Fruit fly (Drosophila melanogaster) whole organism, embryonic: ENCODE data around the gene LIMK1.

Experiments used
- Bgb ChIP-seq: fragments of 200-800 bp; sonication (Bioruptor generic); IDR thresholded peaks from 2 replicates; pipeline ENCODE4 v1.3.6; 2022; ENCODE audit warnings: missing biosample characterization, missing genetic modification characterization; ENCODE audit not compliant: partially characterized antibody
- CG10462 ChIP-seq: fragments of 200-800 bp; sonication (Bioruptor generic); optimal IDR thresholded peaks from 2 replicates; lab custom pipeline; 2016; ENCODE audit warnings: missing biosample characterization, missing genetic modification characterization
- CG13123 ChIP-seq: fragments of 200-800 bp; sonication (Bioruptor generic); optimal IDR thresholded peaks from 2 replicates; lab custom pipeline; 2016; ENCODE audit warnings: missing biosample characterization, missing genetic modification characterization
- CG15269 ChIP-seq: fragments of 200-800 bp; sonication (Bioruptor generic); optimal IDR thresholded peaks from 2 replicates; lab custom pipeline; 2018; ENCODE audit warnings: missing biosample characterization, mild to moderate bottlenecking, missing genetic modification characterization, moderate library complexity
- CG16813 ChIP-seq: fragments of 200-800 bp; sonication (Bioruptor generic); IDR thresholded peaks from 3 replicates; pipeline ENCODE4 v1.3.6; 2022; ENCODE audit warnings: missing biosample characterization, missing genetic modification characterization; ENCODE audit not compliant: partially characterized antibody
- CG2116 ChIP-seq: fragments of 200-800 bp; sonication (Bioruptor generic); optimal IDR thresholded peaks from 3 replicates; lab custom pipeline; 2018; ENCODE audit warnings: missing biosample characterization, mild to moderate bottlenecking, missing genetic modification characterization
- CG2120 ChIP-seq: fragments of 200-800 bp; sonication (Bioruptor generic); optimal IDR thresholded peaks from 3 replicates; lab custom pipeline; 2016; ENCODE audit warnings: missing biosample characterization, missing genetic modification characterization
- CG3065 ChIP-seq: fragments of 200-800 bp; sonication (Bioruptor generic); optimal IDR thresholded peaks from 2 replicates; lab custom pipeline; 2016; ENCODE audit warnings: missing biosample characterization, missing genetic modification characterization
- CG32532 ChIP-seq: fragments of 200-800 bp; sonication (Bioruptor generic); IDR thresholded peaks from 2 replicates; pipeline ENCODE4 v1.3.6; 2022; ENCODE audit warnings: missing biosample characterization, missing genetic modification characterization
- CG3281 ChIP-seq: fragments of 200-800 bp; sonication (Bioruptor generic); optimal IDR thresholded peaks from 3 replicates; lab custom pipeline; 2017; ENCODE audit warnings: missing biosample characterization, mild to moderate bottlenecking, missing genetic modification characterization
- CG33213 ChIP-seq: fragments of 200-800 bp; sonication (Bioruptor generic); optimal IDR thresholded peaks from 3 replicates; lab custom pipeline; 2016; ENCODE audit warnings: missing biosample characterization, missing genetic modification characterization
- CG3847 ChIP-seq: fragments of 200-800 bp; sonication (Bioruptor generic); IDR thresholded peaks from 2 replicates; pipeline ENCODE4 v1.3.6; 2022; ENCODE audit warnings: missing biosample characterization, missing genetic modification characterization
- CG42726 ChIP-seq: fragments of 200-800 bp; sonication (Bioruptor generic); IDR thresholded peaks from 2 replicates; pipeline ENCODE4 v1.3.6; 2022; ENCODE audit warnings: missing biosample characterization, missing genetic modification characterization; ENCODE audit not compliant: partially characterized antibody
- CG6854 ChIP-seq: fragments of 200-800 bp; sonication (Bioruptor generic); optimal IDR thresholded peaks from 3 replicates; lab custom pipeline; 2017; ENCODE audit warnings: missing biosample characterization, mild to moderate bottlenecking, missing genetic modification characterization
- CG7928 ChIP-seq: fragments of 200-800 bp; sonication (Bioruptor generic); optimal IDR thresholded peaks from 2 replicates; lab custom pipeline; 2017; ENCODE audit warnings: missing biosample characterization, mild to moderate bottlenecking, missing genetic modification characterization
- CG7963 ChIP-seq: fragments of 200-800 bp; sonication (Bioruptor generic); IDR thresholded peaks from 3 replicates; pipeline ENCODE4 v1.3.6; 2022; ENCODE audit warnings: missing biosample characterization, missing genetic modification characterization; ENCODE audit not compliant: partially characterized antibody
- CG8290 ChIP-seq, 3 experiments: fragments of 200-800 bp; sonication (Bioruptor generic); optimal IDR thresholded peaks; 2 replicates each; lab custom pipeline; 2016 to 2019; ENCODE audit warnings: missing biosample characterization in 3 of 3, missing genetic modification characterization in 3 of 3, mild to moderate bottlenecking in 2 of 3, moderate library complexity in 1 of 3
- CG9817 ChIP-seq: fragments of 200-800 bp; sonication (Bioruptor generic); optimal IDR thresholded peaks from 2 replicates; lab custom pipeline; 2018; ENCODE audit warnings: missing biosample characterization, mild to moderate bottlenecking, missing genetic modification characterization, moderate library complexity
- CkIIα-i1 ChIP-seq: fragments of 200-800 bp; sonication (Bioruptor generic); IDR thresholded peaks from 2 replicates; pipeline ENCODE4 v1.3.6; 2022; ENCODE audit warnings: missing biosample characterization, missing genetic modification characterization
- Dek ChIP-seq: fragments of 200-800 bp; sonication (Bioruptor generic); optimal IDR thresholded peaks from 3 replicates; lab custom pipeline; 2019; ENCODE audit warnings: missing biosample characterization, mild to moderate bottlenecking, missing genetic modification characterization, moderate library complexity
- Ets65A ChIP-seq: fragments of 200-800 bp; sonication (Bioruptor generic); peaks from one replicate; lab custom pipeline; 2016; ENCODE audit warnings: missing biosample characterization, missing genetic modification characterization
- GATAe ChIP-seq: fragments of 200-800 bp; sonication (Bioruptor generic); conservative IDR thresholded peaks from 2 replicates; pipeline ENCODE4 v1.3.6; 2022; ENCODE audit warnings: missing biosample characterization, missing genetic modification characterization
- HLH3B ChIP-seq: fragments of 200-800 bp; sonication (Bioruptor generic); IDR thresholded peaks from 2 replicates; pipeline ENCODE4 v1.3.6; 2022; ENCODE audit warnings: missing biosample characterization, missing genetic modification characterization
- Hr78 ChIP-seq, 2 experiments: fragments of 200-800 bp in 1 of 2; fragments of >200 bp in 1 of 2; sonication (Bioruptor generic) in 1 of 2; optimal IDR thresholded peaks; 2 replicates each; lab custom pipeline; 2017 to 2019; ENCODE audit warnings: missing biosample characterization in 2 of 2, missing genetic modification characterization in 2 of 2, mild to moderate bottlenecking in 1 of 2, moderate library complexity in 1 of 2
- Spps ChIP-seq: fragments of 200-800 bp; sonication (Bioruptor generic); optimal IDR thresholded peaks from 2 replicates; lab custom pipeline; 2018; ENCODE audit warnings: missing biosample characterization, mild to moderate bottlenecking, missing genetic modification characterization
- Xbp1 ChIP-seq: fragments of 200-800 bp; sonication (Bioruptor generic); optimal IDR thresholded peaks from 3 replicates; lab custom pipeline; 2016; ENCODE audit warnings: missing biosample characterization, mild to moderate bottlenecking, missing genetic modification characterization
- abd-A ChIP-seq: fragments of 200-800 bp; sonication (Bioruptor generic); optimal IDR thresholded peaks from 3 replicates; lab custom pipeline; 2019; ENCODE audit warnings: missing biosample characterization, mild to moderate bottlenecking, missing genetic modification characterization, moderate library complexity
- chinmo ChIP-seq: fragments of 200-800 bp; sonication (Bioruptor generic); IDR thresholded peaks from 4 replicates; pipeline ENCODE4 v1.3.6; 2022; ENCODE audit warnings: missing biosample characterization, missing genetic modification characterization; ENCODE audit not compliant: partially characterized antibody
- chm ChIP-seq: fragments of 200-800 bp; sonication (Bioruptor generic); IDR thresholded peaks from 2 replicates; pipeline ENCODE4 v1.3.6; 2022; ENCODE audit warnings: missing biosample characterization, missing genetic modification characterization
- da ChIP-seq: fragments of 200-800 bp; sonication (Bioruptor generic); optimal IDR thresholded peaks from 2 replicates; lab custom pipeline; 2016; ENCODE audit warnings: missing biosample characterization, missing genetic modification characterization
- emc ChIP-seq: fragments of 200-800 bp; sonication (Bioruptor generic); optimal IDR thresholded peaks from 2 replicates; lab custom pipeline; 2016; ENCODE audit warnings: missing biosample characterization, missing genetic modification characterization
- fd64A ChIP-seq: fragments of 200-800 bp; sonication (Bioruptor generic); optimal IDR thresholded peaks from 3 replicates; lab custom pipeline; 2018; ENCODE audit warnings: missing biosample characterization, mild to moderate bottlenecking, missing genetic modification characterization
- hkb ChIP-seq, 2 experiments: fragments of 200-800 bp in 1 of 2; fragments of >200 bp in 1 of 2; sonication (Bioruptor generic) in 1 of 2; IDR thresholded peaks in 1 of 2; optimal IDR thresholded peaks in 1 of 2; 2 replicates each; pipeline versions ENCODE4 v1.3.6 to Lab custom; 2017 to 2022; ENCODE audit warnings: missing biosample characterization in 1 of 2, missing genetic modification characterization in 1 of 2
- jumu ChIP-seq: fragments of 200-800 bp; sonication (Bioruptor generic); optimal IDR thresholded peaks from 3 replicates; lab custom pipeline; 2016; ENCODE audit warnings: missing biosample characterization, missing genetic modification characterization
- ken ChIP-seq: fragments of 200-800 bp; sonication (Bioruptor generic); IDR thresholded peaks from 3 replicates; pipeline ENCODE4 v1.3.6; 2022; ENCODE audit warnings: missing biosample characterization, missing genetic modification characterization
- mirr ChIP-seq: fragments of 200-800 bp; sonication (Bioruptor generic); optimal IDR thresholded peaks from 3 replicates; lab custom pipeline; 2018; ENCODE audit warnings: missing biosample characterization, mild to moderate bottlenecking, missing genetic modification characterization
- onecut ChIP-seq: fragments of 200-800 bp; sonication (Bioruptor generic); IDR thresholded peaks from 2 replicates; pipeline ENCODE4 v1.3.6; 2022; ENCODE audit warnings: missing biosample characterization, missing genetic modification characterization
- p53 ChIP-seq: fragments of 200-800 bp; sonication (Bioruptor generic); optimal IDR thresholded peaks from 2 replicates; lab custom pipeline; 2016; ENCODE audit warnings: missing biosample characterization, missing genetic modification characterization
- repo ChIP-seq: fragments of 200-800 bp; sonication (Bioruptor generic); optimal IDR thresholded peaks from 2 replicates; lab custom pipeline; 2016; ENCODE audit warnings: missing biosample characterization, missing genetic modification characterization
- sens-2 ChIP-seq: fragments of 200-800 bp; sonication (Bioruptor generic); IDR thresholded peaks from 2 replicates; pipeline ENCODE4 v1.3.6; 2022; ENCODE audit warnings: missing biosample characterization, missing genetic modification characterization
- seq ChIP-seq: fragments of 200-800 bp; sonication (Bioruptor generic); IDR thresholded peaks from 2 replicates; pipeline ENCODE4 v1.3.6; 2022; ENCODE audit warnings: missing biosample characterization, missing genetic modification characterization
- slbo ChIP-seq: fragments of 200-800 bp; sonication (Bioruptor generic); IDR thresholded peaks from 2 replicates; pipeline ENCODE4 v1.3.6; 2022; ENCODE audit warnings: missing biosample characterization, missing genetic modification characterization
- sqz ChIP-seq: fragments of 200-800 bp; sonication (Bioruptor generic); optimal IDR thresholded peaks from 3 replicates; lab custom pipeline; 2018; ENCODE audit warnings: missing biosample characterization, mild to moderate bottlenecking, missing genetic modification characterization
- stc ChIP-seq: fragments of 200-800 bp; sonication (Bioruptor generic); IDR thresholded peaks from 2 replicates; pipeline ENCODE4 v1.3.6; 2022; ENCODE audit warnings: missing biosample characterization, missing genetic modification characterization
- tna ChIP-seq: fragments of 200-800 bp; sonication (Bioruptor generic); IDR thresholded peaks from 2 replicates; pipeline ENCODE4 v1.3.6; 2022; ENCODE audit warnings: missing biosample characterization, missing genetic modification characterization; ENCODE audit not compliant: partially characterized antibody
- usp ChIP-seq: fragments of >200 bp; optimal IDR thresholded peaks from 2 replicates; lab custom pipeline; 2017; ENCODE audit warnings: missing biosample characterization, missing genetic modification characterization
- z ChIP-seq: fragments of 200-800 bp; sonication (Bioruptor generic); IDR thresholded peaks from 3 replicates; pipeline ENCODE4 v1.3.6; 2022; ENCODE audit warnings: missing biosample characterization, missing genetic modification characterization
- zfh2 ChIP-seq: fragments of 200-800 bp; sonication (Bioruptor generic); optimal IDR thresholded peaks from 2 replicates; lab custom pipeline; 2016; ENCODE audit warnings: missing biosample characterization, missing genetic modification characterization

LIMK1 gene

dm6 chrX:12546857-12547606, 45.0 kb downstream of the LIMK1 start (continued):
- TF ChIP-seq Ets65A = no peak
- TF ChIP-seq HLH3B (GFP tag; lab: Robert Waterston, UW) = no peak
- TF ChIP-seq Spps (tag; lab: Kevin White, UChicago) = no peak

- TF ChIP-seq sens-2 (no peak), chinmo (GFP tag; lab: Robert Waterston, UW) (no peak), fd64A (no peak), hkb (optimal IDR thresholded peaks at IDR 0.05; lab: Kevin White, UChicago) (no peak), hkb (GFP tag; IDR thresholded peaks at IDR 0.05; lab: Robert Waterston, UW) (no peak), CG42726 (GFP tag; lab: Robert Waterston, UW) (no peak), Bgb (GFP tag; lab: Robert Waterston, UW) (no peak), CG9817 (tag; lab: Kevin White, UChicago) (no peak), Dek (tag; lab: Kevin White, UChicago) (no peak), tna (no peak), CG7963 (GFP tag; lab: Robert Waterston, UW) (no peak), Ets65A (peak; percentile 85), stc (no peak), CG2120 (no peak), ken (no peak), GATAe (GFP tag; lab: Robert Waterston, UW) (no peak), usp (GFP tag; lab: Kevin White, UChicago) (no peak), CG10462 (GFP tag; lab: Kevin White, UChicago) (no peak), CG7928 (GFP tag; lab: Kevin White, UChicago) (no peak), p53 (no peak), CG3281 (GFP tag; lab: Kevin White, UChicago) (no peak), chm (no peak), CG13123 (GFP tag; lab: Kevin White, UChicago) (no peak), CG2116 (GFP tag; lab: Kevin White, UChicago) (no peak), emc (GFP tag; lab: Kevin White, UChicago) (no peak), CG33213 (GFP tag; lab: Kevin White, UChicago) (no peak), z (GFP tag; lab: Robert Waterston, UW) (no peak), CG8290 (GFP tag; optimal IDR thresholded peaks at IDR 0.05; lab: Kevin White, UChicago) (no peak), CG8290 (tag; optimal IDR thresholded peaks at IDR 0.05; lab: Kevin White, UChicago) (no peak), mirr (no peak), slbo (GFP tag; lab: Robert Waterston, UW) (no peak), CG32532 (GFP tag; lab: Robert Waterston, UW) (no peak), CG3847 (GFP tag; lab: Robert Waterston, UW) (no peak), seq (no peak), abd-A (tag; lab: Kevin White, UChicago) (peak; percentile 8), CG15269 (tag; lab: Kevin White, UChicago) (no peak), repo (GFP tag; lab: Kevin White, UChicago) (no peak), CG6854 (GFP tag; lab: Kevin White, UChicago) (no peak), da (GFP tag; lab: Kevin White, UChicago) (no peak), zfh2 (GFP tag; lab: Kevin White, UChicago) (no peak), onecut (GFP tag; lab: Robert Waterston, UW) (peak; percentile 77), Hr78 (GFP tag; optimal IDR thresholded peaks at IDR 0.05; lab: Kevin White, UChicago) (no peak), CkIIα-i1 (no peak), sqz (GFP tag; lab: Kevin White, UChicago) (no peak), Xbp1 (GFP tag; lab: Kevin White, UChicago) (no peak), CG16813 (GFP tag; lab: Robert Waterston, UW) (no peak), jumu (GFP tag; lab: Kevin White, UChicago) (no peak), CG3065 (no peak)
Observed at dm6 chrX:12546119-12546518, 45.9 kb downstream of the LIMK1 start.
